Worm (Caenorhabditis elegans) whole organism, young adult: ENCODE measurements around the gene hmp-1.

ENCODE experiments used
- F49E8.2 ChIP-seq: sonication (generic microtip); optimal IDR thresholded peaks from 3 replicates; lab custom pipeline; 2017; ENCODE audit warnings: missing genetic modification characterization, mild to moderate bottlenecking, missing compliant biosample characterization, antibody characterized with exemption, moderate library complexity; ENCODE audit not compliant: insufficient read depth
- ceh-100 ChIP-seq: fragments of 200-800 bp; sonication (Bioruptor generic); IDR thresholded peaks from 2 replicates; pipeline ENCODE4 v1.3.6; 2022; ENCODE audit warnings: missing genetic modification reagents, missing genetic modification characterization, missing compliant biosample characterization
- lag-1 ChIP-seq: fragments of 200-800 bp; sonication (Bioruptor generic); IDR thresholded peaks from 2 replicates; pipeline ENCODE4 v1.3.6; 2022; ENCODE audit warnings: missing genetic modification reagents, missing genetic modification characterization, missing compliant biosample characterization

DNA sequence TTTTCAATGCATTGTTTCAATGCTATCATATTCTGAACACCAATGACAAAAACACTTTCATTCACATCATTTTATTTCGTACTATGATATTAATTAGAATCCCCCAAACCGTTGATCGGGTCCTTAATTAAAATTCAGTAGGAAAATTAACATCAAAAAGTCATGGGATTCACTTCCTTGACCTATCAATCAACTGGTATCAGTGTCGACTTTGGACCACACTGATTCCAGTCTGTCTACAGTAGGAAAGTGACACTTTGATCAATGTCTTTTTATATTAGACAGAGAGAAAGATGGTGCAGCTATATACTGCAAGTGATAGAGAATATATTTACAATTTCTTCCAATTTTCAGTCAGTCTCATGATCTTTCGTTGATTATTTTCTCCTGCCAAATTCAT is 49.3 kb upstream of the hmp-1 start:
- TF ChIP-seq lag-1 (GFP tag; lab: Robert Waterston, UW) (no peak), ceh-100 (GFP tag; lab: Robert Waterston, UW) (no peak), F49E8.2 (tag; lab: Kevin White, UChicago) (no peak)
